Fruit fly (Drosophila melanogaster): ENCODE results near the gene Idh.

dm6 chr3L:8329005-8329404 is 31.7 kb downstream of the Idh start:
- no peak for TF ChIP-seq lola (GFP tag; optimal IDR thresholded peaks at IDR 0.05)
- no peak for TF ChIP-seq GATAd (GFP tag; optimal IDR thresholded peaks at IDR 0.05)
- TF ChIP-seq HLH106 (tag; optimal IDR thresholded peaks at IDR 0.05), result no peak
- TF ChIP-seq Sp1 (GFP tag; optimal IDR thresholded peaks at IDR 0.05), result no peak
- TF ChIP-seq Dfd (GFP tag; optimal IDR thresholded peaks at IDR 0.05), result no peak
- TF ChIP-seq jim (GFP tag; optimal IDR thresholded peaks at IDR 0.05), result no peak
- no peak for TF ChIP-seq pan (optimal IDR thresholded peaks at IDR 0.05)
